Fruit fly (Drosophila melanogaster) whole organism, wandering third instar larva: ENCODE data around the gene Pka-C1.

Source experiments
- CG32264 ChIP-seq: fragments of 200-800 bp; sonication (Bioruptor generic); optimal IDR thresholded peaks from 2 replicates; lab custom pipeline; 2016; ENCODE audit warnings: missing biosample characterization, missing genetic modification characterization
- HLH106 ChIP-seq: fragments of 200-800 bp; optimal IDR thresholded peaks from 3 replicates; lab custom pipeline; 2019; ENCODE audit warnings: missing biosample characterization, mild to moderate bottlenecking, missing genetic modification characterization, moderate library complexity
- Sp1 ChIP-seq: fragments of 200-800 bp; sonication (Bioruptor generic); optimal IDR thresholded peaks from 3 replicates; lab custom pipeline; 2019; ENCODE audit warnings: missing biosample characterization, mild to moderate bottlenecking, missing genetic modification characterization, moderate library complexity
- Vsx2 ChIP-seq: fragments of 200-300, 225-300 bp; sonication (Bioruptor generic); optimal IDR thresholded peaks from 2 replicates; lab custom pipeline; 2018; ENCODE audit warnings: missing biosample characterization, missing genetic modification characterization; ENCODE audit not compliant: partially characterized antibody
- dmrt93B ChIP-seq: fragments of 200-800 bp; sonication (Bioruptor generic); optimal IDR thresholded peaks from 2 replicates; lab custom pipeline; 2018; ENCODE audit warnings: missing biosample characterization, mild to moderate bottlenecking, missing genetic modification characterization
- fru ChIP-seq: fragments of 200-800 bp; sonication (Bioruptor generic); optimal IDR thresholded peaks from 3 replicates; lab custom pipeline; 2016; ENCODE audit warnings: missing biosample characterization, mild to moderate bottlenecking, missing genetic modification characterization
- pan ChIP-seq: fragments of >200 bp; optimal IDR thresholded peaks from 2 replicates; lab custom pipeline; 2017
- usp ChIP-seq: fragments of >200 bp; optimal IDR thresholded peaks from 2 replicates; lab custom pipeline; 2017; ENCODE audit warnings: missing biosample characterization, missing genetic modification characterization

DNA sequence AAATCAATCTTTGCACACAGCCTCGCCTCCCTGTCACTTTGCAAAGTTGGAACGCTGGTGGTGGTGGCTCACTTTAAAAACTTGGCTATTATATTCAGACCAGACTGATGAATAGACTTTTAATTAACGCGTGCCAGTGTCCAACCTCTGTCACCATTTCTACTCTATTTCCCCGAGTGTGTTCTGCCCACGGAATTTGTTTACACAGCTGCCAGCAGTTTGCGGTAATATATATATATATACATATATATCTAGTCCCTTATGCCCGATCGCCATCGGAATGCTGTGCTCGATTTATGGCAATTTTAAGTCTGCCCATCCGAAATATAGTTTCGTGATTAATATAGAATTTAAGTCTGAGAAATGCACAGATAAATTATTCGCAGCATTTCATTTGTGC, 19.3 kb downstream of the Pka-C1 start:
- TF ChIP-seq pan (no peak), CG32264 (no peak), Vsx2 (GFP tag; lab: Kevin White, UChicago) (no peak), Sp1 (GFP tag; lab: Kevin White, UChicago) (no peak), fru (GFP tag; lab: Kevin White, UChicago) (no peak), dmrt93B (GFP tag; lab: Kevin White, UChicago) (no peak), usp (GFP tag; lab: Kevin White, UChicago) (no peak), HLH106 (tag; lab: Kevin White, UChicago) (no peak)
